Worm (Caenorhabditis elegans) whole organism, L4 larva: ENCODE results near the gene srh-219.
A peak's percentile ranks its signal among the peaks of the same experiment; 100 is the strongest.

Source experiments
- F10B5.3 ChIP-seq: sonication (generic microtip); optimal IDR thresholded peaks from 2 replicates; lab custom pipeline; 2016; ENCODE audit warnings: mild to moderate bottlenecking, missing genetic modification characterization, missing compliant biosample characterization
- F49E8.2 ChIP-seq: sonication (generic microtip); optimal IDR thresholded peaks from 2 replicates; lab custom pipeline; 2016; ENCODE audit warnings: missing compliant biosample characterization, mild to moderate bottlenecking, missing genetic modification characterization, borderline replicate concordance
- T26A8.4 ChIP-seq: fragments of 200-800 bp; sonication (Bioruptor generic); IDR thresholded peaks from 2 replicates; pipeline ENCODE4 v1.3.6; 2022; ENCODE audit warnings: missing genetic modification characterization, missing compliant biosample characterization
- Y5F2A.4 ChIP-seq: fragments of 200-800 bp; sonication (Bioruptor generic); optimal IDR thresholded peaks from 2 replicates; lab custom pipeline; 2018; ENCODE audit warnings: mild to moderate bottlenecking, missing genetic modification characterization, missing compliant biosample characterization
- ZK546.5 ChIP-seq, 2 experiments: sonication (generic microtip); optimal IDR thresholded peaks; 2 replicates each; lab custom pipeline; 2017; ENCODE audit warnings: missing biosample characterization in 2 of 2, missing genetic modification characterization in 2 of 2
- attf-4 ChIP-seq: sonication (generic microtip); optimal IDR thresholded peaks from 3 replicates; lab custom pipeline; 2017; ENCODE audit warnings: missing biosample characterization, missing genetic modification characterization
- ceh-82 ChIP-seq: sonication (generic microtip); optimal IDR thresholded peaks from 2 replicates; lab custom pipeline; 2017; ENCODE audit warnings: missing biosample characterization, missing genetic modification characterization
- daf-19 ChIP-seq: fragments of 200-800 bp; sonication (Bioruptor generic); conservative IDR thresholded peaks from 2 replicates; pipeline ENCODE4 v1.3.6; 2022; ENCODE audit warnings: missing genetic modification characterization, missing compliant biosample characterization
- dmd-8 ChIP-seq: fragments of 200-800 bp; sonication (Bioruptor generic); IDR thresholded peaks from 2 replicates; pipeline ENCODE4 v1.3.6; 2022; ENCODE audit warnings: missing genetic modification characterization, missing compliant biosample characterization
- egl-43 ChIP-seq: fragments of 200-800 bp; sonication (Bioruptor generic); IDR thresholded peaks from 2 replicates; pipeline ENCODE4 v1.3.6; 2022; ENCODE audit warnings: missing genetic modification reagents, missing genetic modification characterization, missing compliant biosample characterization
- fkh-10 ChIP-seq: fragments of 150-350 bp; optimal IDR thresholded peaks from 2 replicates; lab custom pipeline; 2014; ENCODE audit warnings: missing biosample characterization, missing genetic modification reagents, missing genetic modification characterization
- hlh-11 ChIP-seq: fragments of 200-800 bp; sonication (Bioruptor generic); optimal IDR thresholded peaks from 2 replicates; lab custom pipeline; 2018; ENCODE audit warnings: mild to moderate bottlenecking, missing genetic modification characterization, missing compliant biosample characterization
- jun-1 ChIP-seq: fragments of 150-350 bp; optimal IDR thresholded peaks from 2 replicates; lab custom pipeline; 2014; ENCODE audit warnings: missing biosample characterization, missing genetic modification reagents, missing genetic modification characterization
- nhr-11 ChIP-seq: fragments of 150-350 bp; optimal IDR thresholded peaks from 2 replicates; lab custom pipeline; 2014; ENCODE audit warnings: missing biosample characterization, missing genetic modification characterization
- pha-4 ChIP-seq, 2 experiments: fragments of 150-350 bp in 1 of 2; fragments of 200-800 bp in 1 of 2; sonication (Bioruptor generic) in 1 of 2; IDR thresholded peaks in 1 of 2; optimal IDR thresholded peaks in 1 of 2; 2 replicates each; pipeline versions ENCODE4 v1.3.6 to Lab custom; 2014 to 2022; ENCODE audit warnings: missing genetic modification characterization in 2 of 2, missing genetic modification reagents in 2 of 2, missing biosample characterization in 1 of 2, missing compliant biosample characterization in 1 of 2
- pqm-1 ChIP-seq: sonication (generic microtip); optimal IDR thresholded peaks from 2 replicates; lab custom pipeline; 2017; ENCODE audit warnings: missing biosample characterization, missing genetic modification characterization
- set-16 ChIP-seq: fragments of 200-800 bp; sonication (Bioruptor generic); IDR thresholded peaks from 2 replicates; pipeline ENCODE4 v1.3.6; 2022; ENCODE audit warnings: missing genetic modification reagents, missing genetic modification characterization, missing compliant biosample characterization
- unc-62 ChIP-seq, 3 experiments: fragments of 150-350 bp in 1 of 3; sonication (generic microtip); optimal IDR thresholded peaks in 2 of 3; peaks in 1 of 3; 1 replicate in 1 of 3; 2 replicates in 2 of 3; lab custom pipeline; 2014 to 2017; ENCODE audit warnings: missing biosample characterization in 3 of 3, missing genetic modification characterization in 3 of 3, missing genetic modification reagents in 3 of 3, missing genotype in 1 of 3
- zag-1 ChIP-seq: fragments of 150-350 bp; optimal IDR thresholded peaks from 2 replicates; lab custom pipeline; 2014; ENCODE audit warnings: missing biosample characterization, missing genetic modification characterization
- ztf-7 ChIP-seq: fragments of 150-350 bp; optimal IDR thresholded peaks from 2 replicates; lab custom pipeline; 2014; ENCODE audit warnings: missing biosample characterization, missing genetic modification characterization

srh-219 gene

DNA sequence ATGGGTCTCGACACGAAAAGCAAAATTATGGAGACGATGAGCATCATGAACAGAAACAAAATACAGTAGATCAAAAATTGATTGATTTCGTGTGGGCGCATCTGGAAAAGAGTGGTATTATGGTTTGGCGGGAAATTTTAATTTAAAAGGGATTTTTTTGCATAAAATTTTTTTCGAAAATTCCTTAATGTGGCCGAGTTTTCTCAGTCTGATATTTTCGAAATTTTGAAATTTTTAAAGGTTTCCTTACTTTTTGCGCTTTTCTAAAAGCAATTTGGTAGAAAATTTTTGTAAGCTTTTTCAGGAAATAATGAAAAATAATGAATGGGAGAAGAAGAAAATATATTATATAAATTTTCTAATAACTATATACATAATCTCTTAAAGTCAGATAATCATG, 38.6 kb downstream of the srh-219 start, which contains the start of gene F21A3.2:
Gene F21A3.2, minus strand, starts transcription at position 101 of the 400 bp plus-strand sequence.
- TF ChIP-seq Y5F2A.4 (GFP tag; lab: Kevin White, UChicago) (no peak), unc-62 (GFP tag; optimal IDR thresholded peaks at IDR 0.05 in 1 of 2; lab: Kevin White, UChicago) (peak in 1 of 2 experiments; percentile 26), unc-62 (tag; optimal IDR thresholded peaks at IDR 0.05; lab: Kevin White, UChicago) (no peak)
- TF ChIP-seq, all 104 proteins: peak for 1

DNA sequence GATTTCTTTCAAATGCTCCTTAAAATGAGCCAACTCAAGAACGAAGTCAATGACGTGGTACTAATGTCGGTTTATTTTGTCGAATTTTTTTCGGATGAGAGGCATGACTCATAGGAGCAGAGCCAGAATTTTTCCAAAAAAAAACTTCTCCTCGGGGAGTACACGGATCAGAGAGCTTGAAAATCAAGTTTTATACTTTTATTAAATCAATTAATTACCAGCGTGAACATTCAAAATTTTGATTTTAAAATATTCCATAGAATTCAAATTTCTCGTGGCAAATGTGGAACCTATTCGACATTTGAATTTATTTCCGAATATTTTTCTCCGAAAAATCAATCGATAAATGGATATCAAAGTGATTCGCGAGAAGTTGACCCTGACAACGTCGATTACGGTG, 41.1 kb downstream of the srh-219 start, which contains the start of gene F21A3.4:
Gene F21A3.4, plus strand, starts transcription at position 301 of the 400 bp plus-strand sequence.
- TF ChIP-seq jun-1 (tag; lab: Kevin White, UChicago) = no peak

DNA sequence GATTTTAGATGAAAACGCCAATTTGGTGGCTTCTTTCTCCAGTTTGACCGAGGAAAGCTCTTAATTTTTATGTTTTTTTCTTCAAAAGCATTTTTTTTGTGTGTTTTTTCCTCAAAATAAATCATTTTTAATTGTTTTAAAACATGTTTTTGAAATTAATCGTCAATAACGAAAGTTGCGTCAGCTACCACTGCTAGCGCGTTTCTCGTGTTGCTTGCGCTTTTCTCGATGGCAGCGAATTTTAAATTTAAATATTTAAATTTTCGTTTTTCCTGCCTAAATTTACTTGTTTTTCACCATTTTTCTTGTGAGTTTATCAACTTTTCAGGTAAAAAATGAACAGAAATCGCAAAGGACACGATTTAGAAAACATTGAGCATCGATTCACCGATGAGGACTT, 42.7 kb downstream of the srh-219 start, which contains the start of gene prde-1:
Gene prde-1, plus strand, starts transcription at position 322 of the 400 bp plus-strand sequence.
- TF ChIP-seq nhr-11 (no peak), pqm-1 (no peak), daf-19 (no peak), T26A8.4 (GFP tag; lab: Robert Waterston, UW) (no peak), ceh-82 (no peak), ztf-7 (no peak), zag-1 (tag; lab: Kevin White, UChicago) (no peak), hlh-11 (tag; lab: Kevin White, UChicago) (no peak), F49E8.2 (tag; lab: Kevin White, UChicago) (peak; percentile 50)

DNA sequence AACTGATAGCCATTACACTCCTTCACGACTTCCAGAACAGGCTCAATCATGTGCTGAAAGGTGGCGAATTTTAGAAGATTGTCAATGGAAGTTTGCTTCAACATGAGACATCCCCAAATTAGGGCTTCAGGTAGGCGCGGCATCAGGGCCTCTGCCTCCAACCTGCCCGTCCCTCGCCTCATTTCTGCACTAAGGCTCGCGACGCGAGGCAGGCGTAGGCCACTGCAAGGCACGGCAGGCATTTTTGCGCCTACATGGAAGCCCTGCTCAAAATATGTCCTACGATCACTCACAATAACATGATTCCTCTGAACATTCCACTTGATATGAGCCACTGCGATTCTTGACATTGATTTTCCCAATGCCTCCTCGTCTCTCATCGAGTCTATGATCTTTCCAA, 48.0 kb downstream of the srh-219 start:
- TF ChIP-seq egl-43 (0 out of 2 replicates have a peak, but pooled peaks have one; percentile 18), pha-4 (GFP tag; IDR thresholded peaks at IDR 0.05; lab: Robert Waterston, UW) (no peak), pha-4 (tag; optimal IDR thresholded peaks at IDR 0.05; lab: Kevin White, UChicago) (no peak), ZK546.5 (tag; optimal IDR thresholded peaks at IDR 0.05; lab: Kevin White, UChicago) (no peak), set-16 (peak; percentile 59), dmd-8 (GFP tag; lab: Robert Waterston, UW) (0 out of 2 replicates have a peak, but pooled peaks have one; percentile 31)

DNA sequence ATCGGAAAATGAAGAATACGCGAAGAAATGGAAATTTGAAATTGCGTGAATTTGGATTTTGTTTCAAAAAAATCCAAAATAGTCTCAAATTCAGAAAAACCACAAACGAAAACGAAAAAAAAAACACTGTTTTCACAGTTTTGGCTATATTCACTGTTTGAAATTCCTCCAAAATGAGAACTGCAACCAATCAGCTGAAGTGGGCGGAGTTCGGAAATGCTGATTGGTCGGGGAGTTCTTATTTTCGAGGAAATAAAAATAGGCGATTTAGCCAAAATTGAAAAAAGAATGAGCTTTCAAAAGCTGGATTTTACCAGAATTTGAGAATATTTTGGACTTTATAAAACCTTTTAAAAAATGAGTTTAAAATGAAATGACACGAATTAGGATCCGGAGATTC, 49.6 kb downstream of the srh-219 start, which contains the start of gene glb-14:
Gene glb-14, minus strand, starts transcription at position 97 of the 400 bp plus-strand sequence.
- TF ChIP-seq fkh-10 (GFP tag; lab: Kevin White, UChicago) = no peak
- no peak for TF ChIP-seq F10B5.3
- TF ChIP-seq attf-4 (tag; lab: Kevin White, UChicago) = no peak
